Fruit fly (Drosophila melanogaster) whole organism, embryonic: ENCODE measurements around the gene Sptr.

Experiments used
- ATbp ChIP-seq: fragments of 200-800 bp; sonication (Bioruptor generic); optimal IDR thresholded peaks from 2 replicates; lab custom pipeline; 2017; ENCODE audit warnings: missing biosample characterization, mild to moderate bottlenecking, missing genetic modification characterization, missing genetic modification reagents
- Antp ChIP-seq: fragments of 200-800 bp; sonication (Bioruptor generic); optimal IDR thresholded peaks from 3 replicates; lab custom pipeline; 2016; ENCODE audit warnings: missing biosample characterization, missing genetic modification characterization
- Atf6 ChIP-seq: fragments of 200-800 bp; sonication (Bioruptor generic); IDR thresholded peaks from 2 replicates; pipeline ENCODE4 v1.3.6; 2022; ENCODE audit warnings: missing biosample characterization, missing genetic modification characterization
- Blimp-1 ChIP-seq: fragments of 200-800 bp; sonication (Bioruptor generic); optimal IDR thresholded peaks from 3 replicates; lab custom pipeline; 2018; ENCODE audit warnings: missing biosample characterization, missing genetic modification characterization, mild to moderate bottlenecking, moderate library complexity, missing genetic modification reagents
- CG10267 ChIP-seq: fragments of 200-800 bp; sonication (Bioruptor generic); optimal IDR thresholded peaks from 2 replicates; lab custom pipeline; 2018; ENCODE audit warnings: missing biosample characterization, mild to moderate bottlenecking, missing genetic modification characterization, moderate library complexity
- CG10274 ChIP-seq: fragments of 200-800 bp; sonication (Bioruptor generic); optimal IDR thresholded peaks from 3 replicates; lab custom pipeline; 2017; ENCODE audit warnings: missing biosample characterization, mild to moderate bottlenecking, missing genetic modification characterization
- CG10543 ChIP-seq: fragments of 200-800 bp; sonication (Bioruptor generic); optimal IDR thresholded peaks from 3 replicates; lab custom pipeline; 2017; ENCODE audit warnings: missing biosample characterization, mild to moderate bottlenecking, missing genetic modification characterization, moderate library complexity
- CG12155 ChIP-seq: fragments of 200-800 bp; sonication (Bioruptor generic); optimal IDR thresholded peaks from 3 replicates; lab custom pipeline; 2016; ENCODE audit warnings: missing biosample characterization, missing genetic modification characterization
- CG15269 ChIP-seq: fragments of 200-800 bp; sonication (Bioruptor generic); optimal IDR thresholded peaks from 2 replicates; lab custom pipeline; 2018; ENCODE audit warnings: missing biosample characterization, mild to moderate bottlenecking, missing genetic modification characterization, moderate library complexity
- CG15514 ChIP-seq: fragments of 200-800 bp; sonication (Bioruptor generic); optimal IDR thresholded peaks from 3 replicates; lab custom pipeline; 2017; ENCODE audit warnings: missing biosample characterization, missing genetic modification characterization, mild to moderate bottlenecking, moderate library complexity, missing genetic modification reagents
- CG16813 ChIP-seq: fragments of 200-800 bp; sonication (Bioruptor generic); IDR thresholded peaks from 3 replicates; pipeline ENCODE4 v1.3.6; 2022; ENCODE audit warnings: missing biosample characterization, missing genetic modification characterization; ENCODE audit not compliant: partially characterized antibody
- CG17328 ChIP-seq: fragments of 200-800 bp; sonication (Bioruptor generic); IDR thresholded peaks from 2 replicates; pipeline ENCODE4 v1.3.6; 2022; ENCODE audit warnings: missing biosample characterization, missing genetic modification characterization
- CG17385 ChIP-seq: fragments of 200-800 bp; sonication (Bioruptor generic); optimal IDR thresholded peaks from 3 replicates; lab custom pipeline; 2018; ENCODE audit warnings: missing biosample characterization, mild to moderate bottlenecking, missing genetic modification characterization
- CG17829 ChIP-seq: fragments of 200-800 bp; optimal IDR thresholded peaks from 2 replicates; lab custom pipeline; 2019; ENCODE audit warnings: missing biosample characterization, mild to moderate bottlenecking, missing genetic modification characterization, moderate library complexity
- CG2875 ChIP-seq: fragments of 200-800 bp; sonication (Bioruptor generic); optimal IDR thresholded peaks from 2 replicates; lab custom pipeline; 2017; ENCODE audit warnings: missing biosample characterization, mild to moderate bottlenecking, missing genetic modification characterization, missing genetic modification reagents
- CG30403 ChIP-seq: fragments of 200-800 bp; sonication (Bioruptor generic); optimal IDR thresholded peaks from 3 replicates; lab custom pipeline; 2016; ENCODE audit warnings: missing biosample characterization, missing genetic modification characterization
- CG31224 ChIP-seq: fragments of 200-800 bp; sonication (Bioruptor generic); IDR thresholded peaks from 2 replicates; pipeline ENCODE4 v1.3.6; 2022; ENCODE audit warnings: missing biosample characterization, missing genetic modification characterization
- CG32532 ChIP-seq: fragments of 200-800 bp; sonication (Bioruptor generic); IDR thresholded peaks from 2 replicates; pipeline ENCODE4 v1.3.6; 2022; ENCODE audit warnings: missing biosample characterization, missing genetic modification characterization
- CG3847 ChIP-seq: fragments of 200-800 bp; sonication (Bioruptor generic); IDR thresholded peaks from 2 replicates; pipeline ENCODE4 v1.3.6; 2022; ENCODE audit warnings: missing biosample characterization, missing genetic modification characterization
- CG6791 ChIP-seq: fragments of 200-800 bp; sonication (Bioruptor generic); IDR thresholded peaks from 3 replicates; pipeline ENCODE4 v1.3.6; 2022; ENCODE audit warnings: missing biosample characterization, missing genetic modification characterization; ENCODE audit not compliant: partially characterized antibody
- CG7963 ChIP-seq: fragments of 200-800 bp; sonication (Bioruptor generic); IDR thresholded peaks from 3 replicates; pipeline ENCODE4 v1.3.6; 2022; ENCODE audit warnings: missing biosample characterization, missing genetic modification characterization; ENCODE audit not compliant: partially characterized antibody
- Camta ChIP-seq: fragments of 200-800 bp; sonication (Bioruptor generic); optimal IDR thresholded peaks from 2 replicates; lab custom pipeline; 2016; ENCODE audit warnings: missing biosample characterization, missing genetic modification characterization
- Deaf1 ChIP-seq: fragments of 200-800 bp; optimal IDR thresholded peaks from 3 replicates; lab custom pipeline; 2019; ENCODE audit warnings: missing biosample characterization, mild to moderate bottlenecking, missing genetic modification characterization, moderate library complexity
- H2.0 ChIP-seq: fragments of 200-800 bp; sonication (Bioruptor generic); IDR thresholded peaks from 2 replicates; pipeline ENCODE4 v1.3.6; 2022; ENCODE audit warnings: missing biosample characterization, missing genetic modification characterization
- HLH4C ChIP-seq: fragments of 200-800 bp; sonication (Bioruptor generic); IDR thresholded peaks from 3 replicates; pipeline ENCODE4 v1.3.6; 2022; ENCODE audit warnings: missing biosample characterization, missing genetic modification characterization; ENCODE audit not compliant: partially characterized antibody
- Jarid2 ChIP-seq: fragments of 200-800 bp; sonication (Bioruptor generic); optimal IDR thresholded peaks from 3 replicates; lab custom pipeline; 2017; ENCODE audit warnings: mild to moderate bottlenecking, missing biosample characterization, missing genetic modification reagents, missing genetic modification characterization
- Med ChIP-seq: fragments of 200-800 bp; sonication (Bioruptor generic); peaks from one replicate; lab custom pipeline; 2016; ENCODE audit warnings: missing biosample characterization, missing genetic modification characterization, mild to moderate bottlenecking, inconsistent platforms, moderate library complexity
- Nf-YA ChIP-seq: fragments of 200-800 bp; sonication (Bioruptor generic); IDR thresholded peaks from 2 replicates; pipeline ENCODE4 v1.3.6; 2022; ENCODE audit warnings: missing biosample characterization, missing genetic modification characterization
- Oaz ChIP-seq: fragments of 200-800 bp; sonication (Bioruptor generic); IDR thresholded peaks from 2 replicates; pipeline ENCODE4 v1.3.6; 2022; ENCODE audit warnings: missing biosample characterization, missing genetic modification characterization
- Scr ChIP-seq: fragments of 200-800 bp; sonication (Bioruptor generic); IDR thresholded peaks from 2 replicates; pipeline ENCODE4 v1.3.6; 2022; ENCODE audit warnings: missing biosample characterization, missing genetic modification characterization; ENCODE audit not compliant: partially characterized antibody
- Tbp ChIP-seq: fragments of >200 bp; optimal IDR thresholded peaks from 2 replicates; lab custom pipeline; 2018; ENCODE audit warnings: missing biosample characterization, missing genetic modification characterization
- Usf ChIP-seq: fragments of 200-800 bp; sonication (Bioruptor generic); optimal IDR thresholded peaks from 2 replicates; lab custom pipeline; 2017; ENCODE audit warnings: missing genotype, missing biosample characterization, missing genetic modification characterization
- amos ChIP-seq: fragments of 200-800 bp; sonication (Bioruptor generic); IDR thresholded peaks from 2 replicates; pipeline ENCODE4 v1.3.6; 2022; ENCODE audit warnings: missing biosample characterization, missing genetic modification characterization; ENCODE audit not compliant: partially characterized antibody
- bbx ChIP-seq: fragments of 200-800 bp; sonication (Bioruptor generic); IDR thresholded peaks from 2 replicates; pipeline ENCODE4 v1.3.6; 2022; ENCODE audit warnings: missing biosample characterization, missing genetic modification characterization; ENCODE audit not compliant: partially characterized antibody
- bowl ChIP-seq: fragments of 200-800 bp; sonication (Bioruptor generic); IDR thresholded peaks from 2 replicates; pipeline ENCODE4 v1.3.6; 2022; ENCODE audit warnings: missing biosample characterization, missing genetic modification characterization
- ci ChIP-seq: fragments of 200-800 bp; sonication (Bioruptor generic); IDR thresholded peaks from 3 replicates; pipeline ENCODE4 v1.3.6; 2022; ENCODE audit warnings: missing biosample characterization, missing genetic modification characterization
- dmrt11E ChIP-seq: fragments of 200-800 bp; sonication (Bioruptor generic); optimal IDR thresholded peaks from 3 replicates; lab custom pipeline; 2018; ENCODE audit warnings: missing biosample characterization, mild to moderate bottlenecking, missing genetic modification characterization, moderate library complexity
- dysf ChIP-seq: fragments of 200-800 bp; sonication (Bioruptor generic); IDR thresholded peaks from 3 replicates; pipeline ENCODE4 v1.3.6; 2022; ENCODE audit warnings: missing biosample characterization, missing genetic modification characterization
- gro ChIP-seq: fragments of 200-800 bp; sonication (Bioruptor generic); optimal IDR thresholded peaks from 2 replicates; lab custom pipeline; 2016; ENCODE audit warnings: missing biosample characterization, missing genetic modification characterization
- hkb ChIP-seq, 2 experiments: fragments of 200-800 bp in 1 of 2; fragments of >200 bp in 1 of 2; sonication (Bioruptor generic) in 1 of 2; IDR thresholded peaks in 1 of 2; optimal IDR thresholded peaks in 1 of 2; 2 replicates each; pipeline versions ENCODE4 v1.3.6 to Lab custom; 2017 to 2022; ENCODE audit warnings: missing biosample characterization in 1 of 2, missing genetic modification characterization in 1 of 2
- jing ChIP-seq: fragments of 200-800 bp; sonication (Bioruptor generic); optimal IDR thresholded peaks from 2 replicates; lab custom pipeline; 2018; ENCODE audit warnings: missing biosample characterization, mild to moderate bottlenecking, missing genetic modification characterization
- kay ChIP-seq: fragments of 200-800 bp; sonication (Bioruptor generic); optimal IDR thresholded peaks from 2 replicates; lab custom pipeline; 2016; ENCODE audit warnings: missing biosample characterization, missing genetic modification characterization
- mld ChIP-seq: fragments of 200-800 bp; sonication (Bioruptor generic); IDR thresholded peaks from 3 replicates; pipeline ENCODE4 v1.3.6; 2022; ENCODE audit warnings: missing biosample characterization, missing genetic modification characterization; ENCODE audit not compliant: partially characterized antibody
- psq ChIP-seq: fragments of 200-800 bp; sonication (Bioruptor generic); optimal IDR thresholded peaks from 2 replicates; lab custom pipeline; 2017; ENCODE audit warnings: missing biosample characterization, missing genetic modification characterization
- shn ChIP-seq: fragments of 200-800 bp; sonication (Bioruptor generic); optimal IDR thresholded peaks from 3 replicates; lab custom pipeline; 2016; ENCODE audit warnings: missing biosample characterization, missing genetic modification characterization
- stwl ChIP-seq: fragments of 200-800 bp; sonication (Bioruptor generic); optimal IDR thresholded peaks from 3 replicates; lab custom pipeline; 2018; ENCODE audit warnings: missing biosample characterization, mild to moderate bottlenecking, missing genetic modification characterization, moderate library complexity
- tna ChIP-seq: fragments of 200-800 bp; sonication (Bioruptor generic); IDR thresholded peaks from 2 replicates; pipeline ENCODE4 v1.3.6; 2022; ENCODE audit warnings: missing biosample characterization, missing genetic modification characterization; ENCODE audit not compliant: partially characterized antibody
- vnd ChIP-seq: fragments of 200-800 bp; sonication (Bioruptor generic); IDR thresholded peaks from 3 replicates; pipeline ENCODE4 v1.3.6; 2022; ENCODE audit warnings: missing biosample characterization, missing genetic modification characterization; ENCODE audit not compliant: partially characterized antibody

Sptr gene

DNA sequence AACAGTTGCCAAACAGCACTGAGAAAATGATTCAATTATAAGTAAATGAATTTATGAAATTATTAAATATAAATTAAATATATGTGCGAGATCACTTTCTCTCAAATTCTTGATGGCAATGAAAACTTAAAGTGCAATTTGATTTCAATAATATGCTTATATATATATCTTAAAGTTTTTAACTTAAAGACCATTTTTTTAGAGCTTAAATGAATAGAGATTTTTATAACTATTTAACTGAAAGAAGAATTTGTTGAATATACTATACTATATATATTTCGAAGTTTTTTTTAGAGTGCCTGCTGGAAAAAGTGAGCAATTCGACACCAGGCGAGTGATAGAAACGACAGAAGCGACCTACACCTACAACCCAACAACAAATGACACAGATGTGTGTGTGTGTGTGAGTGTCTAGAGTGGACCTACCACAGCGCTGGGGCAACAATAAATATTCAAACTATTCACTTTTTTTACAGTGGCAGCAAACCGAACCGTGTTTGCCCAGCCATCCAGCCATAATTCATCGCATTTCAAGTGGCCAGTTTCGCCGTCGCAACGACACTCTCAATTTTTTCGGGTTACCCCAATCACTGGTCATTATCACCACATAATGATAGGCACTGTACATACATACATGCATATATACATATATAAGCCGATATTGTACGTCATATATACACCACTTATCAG lies 19.2 kb downstream of the Sptr start (continued):
- TF ChIP-seq amos (no peak), dmrt11E (tag; lab: Kevin White, UChicago) (peak; percentile 92), CG15269 (tag; lab: Kevin White, UChicago) (peak; percentile 57), CG16813 (GFP tag; lab: Robert Waterston, UW) (no peak), Deaf1 (tag; lab: Kevin White, UChicago) (peak; percentile 26), Antp (GFP tag; lab: Kevin White, UChicago) (no peak), mld (no peak), Camta (GFP tag; lab: Kevin White, UChicago) (no peak), jing (GFP tag; lab: Kevin White, UChicago) (no peak), vnd (GFP tag; lab: Robert Waterston, UW) (peak; percentile 39; the same call in 2 of the 3 replicates), CG7963 (no peak), CG10274 (GFP tag; lab: Kevin White, UChicago) (no peak), CG17829 (peak; percentile 88), Scr (no peak), CG17328 (GFP tag; lab: Robert Waterston, UW) (peak; percentile 64), CG17385 (GFP tag; lab: Kevin White, UChicago) (peak; percentile 50), tna (GFP tag; lab: Robert Waterston, UW) (no peak), Jarid2 (GFP tag; lab: Kevin White, UChicago) (no peak), CG32532 (GFP tag; lab: Robert Waterston, UW) (no peak), shn (GFP tag; lab: Kevin White, UChicago) (no peak), H2.0 (no peak), bowl (no peak), stwl (tag; lab: Kevin White, UChicago) (no peak), CG15514 (GFP tag; lab: Kevin White, UChicago) (peak; percentile 28), Med (GFP tag; lab: Kevin White, UChicago) (peak; percentile 76), ATbp (GFP tag; lab: Kevin White, UChicago) (peak; percentile 34), Tbp (no peak), Nf-YA (no peak), gro (no peak), CG12155 (GFP tag; lab: Kevin White, UChicago) (peak; percentile 2), CG30403 (GFP tag; lab: Kevin White, UChicago) (peak; percentile 36), CG31224 (no peak), Atf6 (0 out of 2 replicates have a peak, but pooled peaks have one; percentile 13), CG10543 (peak; percentile 54), CG2875 (GFP tag; lab: Kevin White, UChicago) (no peak), psq (no peak), CG3847 (GFP tag; lab: Robert Waterston, UW) (0 out of 2 replicates have a peak, but pooled peaks have one; percentile 17), Blimp-1 (GFP tag; lab: Kevin White, UChicago) (peak; percentile 66), CG10267 (tag; lab: Kevin White, UChicago) (peak; percentile 77), bbx (no peak), kay (GFP tag; lab: Kevin White, UChicago) (no peak), ci (GFP tag; lab: Robert Waterston, UW) (peak; percentile 75), HLH4C (GFP tag; lab: Robert Waterston, UW) (no peak), Oaz (GFP tag; lab: Robert Waterston, UW) (peak; percentile 29; the same call in 1 of the 2 replicates), Usf (GFP tag; lab: Kevin White, UChicago) (peak; percentile 11), CG6791 (GFP tag; lab: Robert Waterston, UW) (no peak), hkb (optimal IDR thresholded peaks at IDR 0.05; lab: Kevin White, UChicago) (no peak), hkb (GFP tag; IDR thresholded peaks at IDR 0.05; lab: Robert Waterston, UW) (no peak), dysf (GFP tag; lab: Robert Waterston, UW) (no peak)
